Worm (Caenorhabditis elegans) whole organism, L3 larva: Measurements from ENCODE around the gene srap-1.

Experiments used
- ceh-82 ChIP-seq: fragments of 150-350 bp; optimal IDR thresholded peaks from 2 replicates; lab custom pipeline; 2014; ENCODE audit warnings: missing biosample characterization, missing genetic modification characterization
- egl-5 ChIP-seq: fragments of 150-350 bp; optimal IDR thresholded peaks from 2 replicates; lab custom pipeline; 2017; ENCODE audit warnings: missing biosample characterization, missing genetic modification reagents, missing genetic modification characterization, inconsistent platforms
- fos-1 ChIP-seq: fragments of 150-350 bp; optimal IDR thresholded peaks from 2 replicates; lab custom pipeline; 2014; ENCODE audit warnings: missing biosample characterization, missing genetic modification characterization
- mdl-1 ChIP-seq: fragments of 150-350 bp; optimal IDR thresholded peaks from 2 replicates; lab custom pipeline; 2014; ENCODE audit warnings: missing biosample characterization, missing genetic modification characterization
- nfya-1 ChIP-seq: sonication (generic microtip); optimal IDR thresholded peaks from 2 replicates; lab custom pipeline; 2017; ENCODE audit warnings: missing genetic modification characterization, mild to moderate bottlenecking, missing compliant biosample characterization, antibody characterized with exemption, moderate library complexity; ENCODE audit not compliant: insufficient read depth
- nhr-77 ChIP-seq: fragments of 150-350 bp; optimal IDR thresholded peaks from 2 replicates; lab custom pipeline; 2014; ENCODE audit warnings: missing biosample characterization, missing genetic modification characterization
- sea-2 ChIP-seq: fragments of 150-350 bp; sonication (generic microtip); optimal IDR thresholded peaks from 4 replicates; lab custom pipeline; 2014; ENCODE audit warnings: missing biosample characterization, missing genetic modification reagents, missing genetic modification characterization
- unc-39 ChIP-seq: sonication (generic microtip); optimal IDR thresholded peaks from 4 replicates; lab custom pipeline; 2017; ENCODE audit warnings: missing biosample characterization, missing genetic modification characterization
- unc-62 ChIP-seq: fragments of 150-350 bp; sonication (generic microtip); optimal IDR thresholded peaks from 4 replicates; lab custom pipeline; 2014; ENCODE audit warnings: missing biosample characterization, missing genetic modification reagents, missing genetic modification characterization
- ztf-11 ChIP-seq: fragments of 150-350 bp; optimal IDR thresholded peaks from 2 replicates; lab custom pipeline; 2014; ENCODE audit warnings: missing biosample characterization, missing genetic modification characterization

DNA sequence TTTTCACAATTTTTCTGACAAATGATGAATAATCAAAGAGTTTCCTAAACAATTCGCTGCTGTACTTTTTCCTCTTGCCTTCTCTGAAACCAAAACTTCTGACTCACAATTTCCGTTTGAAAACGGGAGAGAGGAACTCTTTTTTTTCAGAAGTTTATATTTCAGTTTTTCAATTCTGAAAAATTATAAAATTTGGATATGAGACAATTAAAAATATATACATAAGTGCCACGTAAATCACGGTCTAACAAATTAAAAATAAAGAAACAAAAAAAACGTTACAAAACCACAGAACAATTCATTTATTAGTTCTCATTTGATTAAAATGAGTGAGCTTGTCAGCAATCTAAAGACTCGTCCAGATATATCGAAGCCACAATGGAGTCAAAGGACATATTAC lies 17.3 kb upstream of the srap-1 start, which contains the start of gene sfxn-1.2:
- TF ChIP-seq unc-62 (GFP tag; lab: Kevin White, UChicago) (no peak), fos-1 (no peak), mdl-1 (tag; lab: Kevin White, UChicago) (no peak), egl-5 (tag; lab: Kevin White, UChicago) (no peak), nhr-77 (tag; lab: Kevin White, UChicago) (no peak), ztf-11 (no peak), unc-39 (tag; lab: Kevin White, UChicago) (no peak), nfya-1 (tag; lab: Kevin White, UChicago) (no peak), sea-2 (GFP tag; lab: Kevin White, UChicago) (no peak), ceh-82 (tag; lab: Kevin White, UChicago) (no peak)
